Fruit fly (Drosophila melanogaster): ENCODE results near the gene CG2162.
A peak's percentile ranks its signal among the peaks of the same experiment; 100 is the strongest.

The CG2162 gene

dm6 chr3L:3060054-3060979 lies 25.3 kb downstream of the CG2162 start (continued):
- TF ChIP-seq CG15011 (GFP tag; optimal IDR thresholded peaks at IDR 0.05) (peak; percentile 97), zfh1 (GFP tag; IDR thresholded peaks at IDR 0.05) (peak; percentile 99), trem (tag; optimal IDR thresholded peaks at IDR 0.05) (peak; percentile 91), CG10274 (GFP tag; optimal IDR thresholded peaks at IDR 0.05) (peak; percentile 95), D19A (tag; optimal IDR thresholded peaks at IDR 0.05) (peak; percentile 91), CG6854 (GFP tag; optimal IDR thresholded peaks at IDR 0.05) (peak; percentile 96), Sry-δ (GFP tag; optimal IDR thresholded peaks at IDR 0.05) (peak; percentile 76), Neu2 (GFP tag; optimal IDR thresholded peaks at IDR 0.05; ENCODE audit: borderline replicate concordance) (peak; percentile 95), fd102C (GFP tag; optimal IDR thresholded peaks at IDR 0.05) (peak; percentile 83), CG14710 (tag; optimal IDR thresholded peaks at IDR 0.05) (peak; percentile 91), CG6765 (GFP tag; optimal IDR thresholded peaks at IDR 0.05) (peak; percentile 97), ATbp (GFP tag; optimal IDR thresholded peaks at IDR 0.05) (peak; percentile 99), CG1529 (GFP tag; optimal IDR thresholded peaks at IDR 0.05) (peak; percentile 96), BEAF-32 (GFP tag; optimal IDR thresholded peaks at IDR 0.05) (peak; percentile 12), HHEX (GFP tag; optimal IDR thresholded peaks at IDR 0.05) (peak; percentile 99), Myb (GFP tag; optimal IDR thresholded peaks at IDR 0.05) (peak; percentile 93), lab (GFP tag; optimal IDR thresholded peaks at IDR 0.05) (peak; percentile 100), Trl (optimal IDR thresholded peaks at IDR 0.05) (peak; percentile 26 to 67), Trl (GFP tag; optimal IDR thresholded peaks at IDR 0.05) (peak; percentile 99), NC2α (GFP tag; optimal IDR thresholded peaks at IDR 0.05) (peak; percentile 98), CG12391 (tag; optimal IDR thresholded peaks at IDR 0.05) (peak; percentile 97), zf30C (GFP tag; optimal IDR thresholded peaks at IDR 0.05) (no peak), CG17361 (GFP tag; IDR thresholded peaks at IDR 0.05) (peak; percentile 97), jing (GFP tag; optimal IDR thresholded peaks at IDR 0.05) (peak; percentile 98), fru (optimal IDR thresholded peaks at IDR 0.05) (no peak), CG30403 (GFP tag; optimal IDR thresholded peaks at IDR 0.05) (peak; percentile 99), Gsc (GFP tag; IDR thresholded peaks at IDR 0.05) (peak; percentile 97), Dek (tag; optimal IDR thresholded peaks at IDR 0.05) (peak; percentile 97), Drgx (GFP tag; IDR thresholded peaks at IDR 0.05) (peak; percentile 100), nerfin-1 (tag; optimal IDR thresholded peaks at IDR 0.05) (peak; percentile 94), jigr1 (GFP tag; IDR thresholded peaks at IDR 0.05) (peak; percentile 99), gem (tag; optimal IDR thresholded peaks at IDR 0.05) (peak; percentile 98), sr (GFP tag; IDR thresholded peaks at IDR 0.05) (peak; percentile 100), pho (GFP tag; optimal IDR thresholded peaks at IDR 0.05) (peak; percentile 99), mirr (GFP tag; optimal IDR thresholded peaks at IDR 0.05) (peak; percentile 94), Nf-YA (GFP tag; IDR thresholded peaks at IDR 0.05) (peak; percentile 99), CG42726 (GFP tag; IDR thresholded peaks at IDR 0.05; ENCODE audit: partially characterized antibody) (no peak), onecut (GFP tag; IDR thresholded peaks at IDR 0.05) (peak; percentile 97), CG34422 (GFP tag; IDR thresholded peaks at IDR 0.05) (peak; percentile 99), CG5245 (GFP tag; optimal IDR thresholded peaks at IDR 0.05) (peak; percentile 98), nau (GFP tag; optimal IDR thresholded peaks at IDR 0.05) (peak; percentile 97), Nf-YB (GFP tag; optimal IDR thresholded peaks at IDR 0.05) (peak; percentile 76), Atf3 (GFP tag; optimal IDR thresholded peaks at IDR 0.05) (peak; percentile 99), chinmo (GFP tag; IDR thresholded peaks at IDR 0.05; ENCODE audit: partially characterized antibody) (peak; percentile 98; the same call in 3 of the 4 replicates), CG30020 (tag; optimal IDR thresholded peaks at IDR 0.05) (peak; percentile 76), CG17802 (tag; optimal IDR thresholded peaks at IDR 0.05) (peak; percentile 88), danr (GFP tag; IDR thresholded peaks at IDR 0.05) (peak; percentile 98), Side (GFP tag; optimal IDR thresholded peaks at IDR 0.05) (peak; percentile 99), pros (GFP tag; optimal IDR thresholded peaks at IDR 0.05) (no peak)
